Fruit fly (Drosophila melanogaster): ENCODE results near the gene CG3529.

DNA sequence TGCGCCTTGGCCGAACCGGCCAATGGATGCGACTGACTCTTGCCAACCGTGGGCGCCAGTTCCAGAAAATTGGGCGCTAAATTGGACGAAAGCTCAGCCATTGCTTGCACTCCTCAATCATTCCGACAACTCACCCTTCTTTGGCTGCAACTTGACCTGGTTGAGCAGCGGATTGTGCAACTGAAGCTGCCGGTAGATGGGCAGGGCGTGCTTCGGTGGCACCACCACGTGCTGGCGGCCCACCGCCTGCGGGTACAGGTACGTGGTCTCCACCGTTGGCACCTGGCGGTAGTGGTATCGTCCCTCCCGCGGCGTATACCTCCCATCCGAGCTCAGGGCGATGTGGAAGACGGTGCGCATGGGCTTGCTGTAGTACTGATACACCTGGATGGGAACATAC, 43.8 kb downstream of the CG3529 start:
- TF ChIP-seq CTCF (optimal IDR thresholded peaks at IDR 0.05) (no peak), CG8478 (optimal IDR thresholded peaks at IDR 0.05) (no peak)

All from S2 (cell line).